Fruit fly (Drosophila melanogaster): ENCODE measurements around the gene ScsbetaA.

Gene ScsbetaA

dm6 chr3R:8947757-8948428 lies 9.4 kb downstream of the ScsbetaA start (continued):
- TF ChIP-seq sima (GFP tag; optimal IDR thresholded peaks at IDR 0.05), result no peak
- no peak for TF ChIP-seq Taf1 (GFP tag; IDR thresholded peaks at IDR 0.05)
- TF ChIP-seq ci (GFP tag; IDR thresholded peaks at IDR 0.05), result no peak
- TF ChIP-seq crc (GFP tag; optimal IDR thresholded peaks at IDR 0.05), result no peak
- TF ChIP-seq CG1832 (GFP tag; optimal IDR thresholded peaks at IDR 0.05), result no peak
- TF ChIP-seq CG2889 (GFP tag; IDR thresholded peaks at IDR 0.05), result no peak
- no peak for TF ChIP-seq stwl (tag; optimal IDR thresholded peaks at IDR 0.05)
- no peak for TF ChIP-seq dmrt11E (tag; optimal IDR thresholded peaks at IDR 0.05)
- no peak for TF ChIP-seq ab (GFP tag; optimal IDR thresholded peaks at IDR 0.05)
- no peak for TF ChIP-seq CG11695 (GFP tag; IDR thresholded peaks at IDR 0.05)
- TF ChIP-seq da (GFP tag; optimal IDR thresholded peaks at IDR 0.05), result no peak
- TF ChIP-seq CG7963 (GFP tag; IDR thresholded peaks at IDR 0.05; ENCODE audit: partially characterized antibody), result no peak
- no peak for TF ChIP-seq CrebB (tag; optimal IDR thresholded peaks at IDR 0.05)
- no peak for TF ChIP-seq Kr (GFP tag; optimal IDR thresholded peaks at IDR 0.05)
- TF ChIP-seq CG18262 (tag; optimal IDR thresholded peaks at IDR 0.05), result peak; percentile 58
- TF ChIP-seq mam (GFP tag; optimal IDR thresholded peaks at IDR 0.05), result no peak
- TF ChIP-seq bcd (GFP tag; optimal IDR thresholded peaks at IDR 0.05), result no peak
- TF ChIP-seq CG11093 (GFP tag; IDR thresholded peaks at IDR 0.05), result no peak
- no peak for TF ChIP-seq tna (GFP tag; IDR thresholded peaks at IDR 0.05; ENCODE audit: partially characterized antibody)
- no peak for TF ChIP-seq Sry-δ (GFP tag; optimal IDR thresholded peaks at IDR 0.05)
- TF ChIP-seq CG14050 (GFP tag; IDR thresholded peaks at IDR 0.05), result no peak
- TF ChIP-seq CG43689 (GFP tag; IDR thresholded peaks at IDR 0.05), result no peak
- TF ChIP-seq Bgb (GFP tag; IDR thresholded peaks at IDR 0.05; ENCODE audit: partially characterized antibody), result no peak
- TF ChIP-seq rib (GFP tag; IDR thresholded peaks at IDR 0.05), result no peak
- no peak for TF ChIP-seq CG4707 (GFP tag; optimal IDR thresholded peaks at IDR 0.05)
- TF ChIP-seq sob (GFP tag; IDR thresholded peaks at IDR 0.05), result no peak
- TF ChIP-seq Tbp (GFP tag; optimal IDR thresholded peaks at IDR 0.05), result no peak
- TF ChIP-seq NK7.1 (GFP tag; optimal IDR thresholded peaks at IDR 0.05), result no peak
- TF ChIP-seq CG8388 (GFP tag; optimal IDR thresholded peaks at IDR 0.05), result peak; percentile 38
- no peak for TF ChIP-seq MESR4 (GFP tag; optimal IDR thresholded peaks at IDR 0.05)
- TF ChIP-seq CG6854 (GFP tag; optimal IDR thresholded peaks at IDR 0.05), result no peak
- no peak for TF ChIP-seq dpn (GFP tag; optimal IDR thresholded peaks at IDR 0.05)
- no peak for TF ChIP-seq CG17802 (tag; optimal IDR thresholded peaks at IDR 0.05)
- TF ChIP-seq phol (tag; optimal IDR thresholded peaks at IDR 0.05), result peak; percentile 31
- TF ChIP-seq Med (GFP tag), result peak; percentile 47
- no peak for TF ChIP-seq nerfin-1 (tag; optimal IDR thresholded peaks at IDR 0.05)
- TF ChIP-seq crp (GFP tag; optimal IDR thresholded peaks at IDR 0.05), result no peak
- TF ChIP-seq ATbp (GFP tag; optimal IDR thresholded peaks at IDR 0.05), result peak; percentile 20
- TF ChIP-seq CG7987 (GFP tag; optimal IDR thresholded peaks at IDR 0.05), result no peak
- no peak for TF ChIP-seq Pdp1 (GFP tag; optimal IDR thresholded peaks at IDR 0.05)
- no peak for TF ChIP-seq slp2 (GFP tag; optimal IDR thresholded peaks at IDR 0.05)
- no peak for TF ChIP-seq Lpt (GFP tag; optimal IDR thresholded peaks at IDR 0.05)
- no peak for TF ChIP-seq CG4854 (GFP tag; optimal IDR thresholded peaks at IDR 0.05)
- no peak for TF ChIP-seq eyg (GFP tag; optimal IDR thresholded peaks at IDR 0.05)
- peak; percentile 66 for TF ChIP-seq Sox102F (GFP tag; optimal IDR thresholded peaks at IDR 0.05)
- TF ChIP-seq CG17359 (tag; optimal IDR thresholded peaks at IDR 0.05), result peak; percentile 28
- no peak for TF ChIP-seq HLH4C (GFP tag; IDR thresholded peaks at IDR 0.05; ENCODE audit: partially characterized antibody)
- no peak for TF ChIP-seq zen2 (GFP tag; IDR thresholded peaks at IDR 0.05; ENCODE audit: partially characterized antibody)
- TF ChIP-seq pum (GFP tag; optimal IDR thresholded peaks at IDR 0.05), result no peak
- no peak for TF ChIP-seq Scr (GFP tag; IDR thresholded peaks at IDR 0.05; ENCODE audit: partially characterized antibody)
